Fruit fly (Drosophila melanogaster) whole organism, wandering third instar larva: ENCODE data around the gene Pih1D1.

Experiments used
- Abd-B ChIP-seq: fragments of >200 bp; optimal IDR thresholded peaks from 2 replicates; lab custom pipeline; 2017; ENCODE audit warnings: missing biosample characterization, missing genetic modification characterization
- CG32264 ChIP-seq: fragments of 200-800 bp; sonication (Bioruptor generic); optimal IDR thresholded peaks from 2 replicates; lab custom pipeline; 2016; ENCODE audit warnings: missing biosample characterization, missing genetic modification characterization
- CG9705 ChIP-seq: fragments of 200-800 bp; sonication (Bioruptor generic); optimal IDR thresholded peaks from 2 replicates; lab custom pipeline; 2018; ENCODE audit warnings: missing biosample characterization, mild to moderate bottlenecking, missing genetic modification characterization
- Dfd ChIP-seq: fragments of >200 bp; optimal IDR thresholded peaks from 2 replicates; lab custom pipeline; 2017; ENCODE audit warnings: missing biosample characterization, missing genetic modification characterization
- Dif ChIP-seq: fragments of 200-275, 200-300 bp; sonication (Bioruptor generic); optimal IDR thresholded peaks from 2 replicates; lab custom pipeline; 2018; ENCODE audit warnings: missing biosample characterization, missing genetic modification characterization; ENCODE audit not compliant: partially characterized antibody
- GATAd ChIP-seq: sonication (Bioruptor generic); optimal IDR thresholded peaks from 2 replicates; lab custom pipeline; 2016; ENCODE audit warnings: missing biosample characterization, missing genetic modification characterization
- HLH106 ChIP-seq: fragments of 200-800 bp; optimal IDR thresholded peaks from 3 replicates; lab custom pipeline; 2019; ENCODE audit warnings: missing biosample characterization, mild to moderate bottlenecking, missing genetic modification characterization, moderate library complexity
- Hnf4 ChIP-seq: fragments of 200-800 bp; sonication (Bioruptor generic); optimal IDR thresholded peaks from 2 replicates; lab custom pipeline; 2016; ENCODE audit warnings: missing biosample characterization, mild to moderate bottlenecking, missing genetic modification characterization
- Hr78 ChIP-seq: fragments of >200 bp; optimal IDR thresholded peaks from 2 replicates; lab custom pipeline; 2017; ENCODE audit warnings: missing biosample characterization, missing genetic modification characterization
- Jra ChIP-seq: sonication (Bioruptor generic); optimal IDR thresholded peaks from 2 replicates; lab custom pipeline; 2016; ENCODE audit warnings: missing biosample characterization, missing genetic modification characterization
- Mio ChIP-seq: sonication (Bioruptor generic); optimal IDR thresholded peaks from 2 replicates; lab custom pipeline; 2016; ENCODE audit warnings: missing biosample characterization, missing genetic modification characterization
- Myc ChIP-seq: fragments of >200 bp; optimal IDR thresholded peaks from 2 replicates; lab custom pipeline; 2017
- N ChIP-seq: fragments of >200 bp; optimal IDR thresholded peaks from 2 replicates; lab custom pipeline; 2018; ENCODE audit warnings: missing biosample characterization, missing external identifiers, missing genetic modification characterization
- OdsH ChIP-seq: fragments of 200-800 bp; sonication (Bioruptor generic); optimal IDR thresholded peaks from 2 replicates; lab custom pipeline; 2016; ENCODE audit warnings: missing biosample characterization, mild to moderate bottlenecking, missing genetic modification characterization
- Rel ChIP-seq, 2 experiments: fragments of 200-800 bp; sonication (Bioruptor generic) in 1 of 2; optimal IDR thresholded peaks; 2 replicates in 1 of 2; 3 replicates in 1 of 2; lab custom pipeline; 2016 to 2019; ENCODE audit warnings: mild to moderate bottlenecking in 2 of 2, missing biosample characterization in 2 of 2, missing genetic modification characterization in 2 of 2, moderate library complexity in 1 of 2
- Sp1 ChIP-seq: fragments of 200-800 bp; sonication (Bioruptor generic); optimal IDR thresholded peaks from 3 replicates; lab custom pipeline; 2019; ENCODE audit warnings: missing biosample characterization, mild to moderate bottlenecking, missing genetic modification characterization, moderate library complexity
- br ChIP-seq: fragments of 200-800 bp; sonication (Bioruptor generic); optimal IDR thresholded peaks from 2 replicates; lab custom pipeline; 2016; ENCODE audit warnings: missing biosample characterization, missing genetic modification characterization
- dl ChIP-seq, 2 experiments: fragments of 175-275, 200-275 bp in 1 of 2; fragments of 200-275 bp in 1 of 2; sonication (Bioruptor generic); optimal IDR thresholded peaks; lab custom pipeline; 2018; ENCODE audit warnings: mild to moderate bottlenecking in 2 of 2, missing biosample characterization in 2 of 2, missing genetic modification characterization in 2 of 2, moderate library complexity in 2 of 2; ENCODE audit not compliant: partially characterized antibody in 2 of 2, insufficient read depth in 1 of 2
- dmrt93B ChIP-seq: fragments of 200-800 bp; sonication (Bioruptor generic); optimal IDR thresholded peaks from 2 replicates; lab custom pipeline; 2018; ENCODE audit warnings: missing biosample characterization, mild to moderate bottlenecking, missing genetic modification characterization
- dsf ChIP-seq: sonication (Bioruptor generic); optimal IDR thresholded peaks from 2 replicates; lab custom pipeline; 2016; ENCODE audit warnings: missing biosample characterization, missing genetic modification characterization, borderline replicate concordance
- ey ChIP-seq: fragments of 200-800 bp; sonication (Bioruptor generic); optimal IDR thresholded peaks from 2 replicates; lab custom pipeline; 2016; ENCODE audit warnings: missing biosample characterization, missing genetic modification characterization
- foxo ChIP-seq, 2 experiments: fragments of 200-800 bp; sonication (Bioruptor generic); optimal IDR thresholded peaks; 2 replicates in 1 of 2; 3 replicates in 1 of 2; lab custom pipeline; 2016 to 2017; ENCODE audit warnings: missing biosample characterization in 2 of 2, missing genetic modification characterization in 2 of 2
- fru ChIP-seq: fragments of 200-800 bp; sonication (Bioruptor generic); optimal IDR thresholded peaks from 3 replicates; lab custom pipeline; 2016; ENCODE audit warnings: missing biosample characterization, mild to moderate bottlenecking, missing genetic modification characterization
- h ChIP-seq: fragments of 200-800 bp; sonication (Bioruptor generic); optimal IDR thresholded peaks from 3 replicates; lab custom pipeline; 2016; ENCODE audit warnings: missing biosample characterization, mild to moderate bottlenecking, missing genetic modification characterization
- lola ChIP-seq: fragments of >200 bp; optimal IDR thresholded peaks from 2 replicates; lab custom pipeline; 2017; ENCODE audit warnings: missing biosample characterization, missing genetic modification characterization
- pan ChIP-seq: fragments of >200 bp; optimal IDR thresholded peaks from 2 replicates; lab custom pipeline; 2017
- psq ChIP-seq: fragments of 200-800 bp; sonication (Bioruptor generic); optimal IDR thresholded peaks from 3 replicates; lab custom pipeline; 2017; ENCODE audit warnings: missing biosample characterization, mild to moderate bottlenecking, missing genetic modification characterization, moderate library complexity
- rgr ChIP-seq: fragments of 200-800 bp; sonication (Bioruptor generic); optimal IDR thresholded peaks from 3 replicates; lab custom pipeline; 2016; ENCODE audit warnings: missing biosample characterization, mild to moderate bottlenecking, missing genetic modification characterization
- sage ChIP-seq: fragments of 200-800 bp; sonication (Bioruptor generic); optimal IDR thresholded peaks from 2 replicates; lab custom pipeline; 2016; ENCODE audit warnings: missing biosample characterization, mild to moderate bottlenecking, missing genetic modification characterization
- sv ChIP-seq: fragments of 200-800 bp; sonication (Bioruptor generic); optimal IDR thresholded peaks from 3 replicates; lab custom pipeline; 2016; ENCODE audit warnings: missing biosample characterization, missing genetic modification characterization
- usp ChIP-seq: fragments of >200 bp; optimal IDR thresholded peaks from 2 replicates; lab custom pipeline; 2017; ENCODE audit warnings: missing biosample characterization, missing genetic modification characterization
- woc ChIP-seq: sonication (Bioruptor generic); optimal IDR thresholded peaks from 2 replicates; lab custom pipeline; 2016; ENCODE audit warnings: missing biosample characterization, mild to moderate bottlenecking, missing genetic modification characterization

Gene Pih1D1

DNA sequence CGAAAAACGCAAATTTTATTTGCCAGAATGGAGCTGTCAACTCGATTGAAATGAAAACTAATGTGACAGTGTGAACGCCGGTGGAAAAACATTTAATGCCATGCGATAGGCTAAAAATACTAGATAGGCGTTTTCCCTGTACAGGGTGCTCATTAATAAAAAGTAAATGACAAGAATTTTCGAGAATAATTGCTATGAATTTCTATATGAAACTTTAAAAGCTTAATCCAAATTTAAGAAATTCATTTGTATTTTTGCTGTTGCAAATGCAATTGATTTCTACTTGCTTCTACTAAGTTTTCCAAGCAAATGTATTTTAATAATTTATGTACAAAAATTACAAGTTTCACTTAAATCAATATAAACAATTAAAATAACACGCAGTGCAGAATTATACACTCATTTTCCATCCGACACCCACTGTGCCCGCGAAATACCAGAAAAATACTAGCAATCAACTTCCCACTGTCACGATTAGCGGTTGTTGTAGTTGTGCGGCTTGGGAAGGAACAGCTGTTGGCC, at the start of gene Pih1D1:
Pih1D1 (minus strand) TSS at position 50 of the 522 bp plus-strand sequence.
- TF ChIP-seq dl (GFP tag; optimal IDR thresholded peaks at IDR 0.05; lab: Kevin White, UChicago; ENCODE audit: insufficient read depth in 1 of 2, partially characterized antibody in 2 of 2) (no peak), Abd-B (GFP tag; lab: Kevin White, UChicago) (no peak), lola (GFP tag; lab: Kevin White, UChicago) (no peak), Dfd (GFP tag; lab: Kevin White, UChicago) (no peak), HLH106 (tag; lab: Kevin White, UChicago) (peak; percentile 98), Hnf4 (GFP tag; lab: Kevin White, UChicago) (peak; percentile 85), Myc (no peak), foxo (GFP tag; optimal IDR thresholded peaks at IDR 0.05; lab: Kevin White, UChicago) (peak; percentile 40 to 96), CG32264 (peak; percentile 71), OdsH (GFP tag; lab: Kevin White, UChicago) (peak; percentile 89), CG9705 (peak; percentile 95), psq (GFP tag; lab: Kevin White, UChicago) (peak; percentile 83), dmrt93B (GFP tag; lab: Kevin White, UChicago) (peak; percentile 96), br (GFP tag; lab: Kevin White, UChicago) (peak; percentile 84), GATAd (GFP tag; lab: Kevin White, UChicago) (peak; percentile 55), Rel (GFP tag; optimal IDR thresholded peaks at IDR 0.05; lab: Kevin White, UChicago) (peak; percentile 10), Rel (tag; optimal IDR thresholded peaks at IDR 0.05; lab: Kevin White, UChicago) (peak; percentile 61), rgr (peak; percentile 91), N (GFP tag; lab: Kevin White, UChicago) (no peak), woc (GFP tag; lab: Kevin White, UChicago) (peak; percentile 87), Jra (peak; percentile 82), h (GFP tag; lab: Kevin White, UChicago) (peak; percentile 92), sv (GFP tag; lab: Kevin White, UChicago) (peak; percentile 95), Sp1 (GFP tag; lab: Kevin White, UChicago) (peak; percentile 92), Hr78 (no peak), fru (GFP tag; lab: Kevin White, UChicago) (peak; percentile 92), ey (GFP tag; lab: Kevin White, UChicago) (peak; percentile 92), dsf (GFP tag; lab: Kevin White, UChicago) (peak; percentile 80), Mio (GFP tag; lab: Kevin White, UChicago) (peak; percentile 45), sage (GFP tag; lab: Kevin White, UChicago) (peak; percentile 82)
- TF ChIP-seq, all 38 proteins: peak for 22

DNA sequence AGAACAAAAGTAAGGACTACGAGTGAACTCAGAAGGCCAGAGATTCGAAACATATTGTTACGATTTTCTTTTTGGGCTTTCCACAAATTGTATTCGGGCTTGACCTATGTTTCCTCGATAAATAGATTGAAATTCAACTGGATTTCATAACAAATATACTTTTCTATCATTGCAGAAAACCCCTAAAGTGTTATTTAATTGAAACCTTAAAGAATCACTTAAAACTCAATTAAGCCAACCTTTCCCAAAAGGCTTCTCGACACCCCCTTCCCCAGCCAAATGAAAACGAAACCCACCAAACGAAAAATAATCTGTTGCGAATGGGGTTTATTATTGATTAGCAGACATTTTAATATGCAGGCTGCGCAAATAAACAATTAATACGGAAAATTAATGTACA, 40.1 kb upstream of the Pih1D1 start, which contains the start of gene CG15483:
CG15483 (minus strand) TSS at position 101 of the 400 bp plus-strand sequence.
- TF ChIP-seq woc (GFP tag; lab: Kevin White, UChicago) (no peak), foxo (GFP tag; optimal IDR thresholded peaks at IDR 0.05; lab: Kevin White, UChicago) (no peak), dsf (GFP tag; lab: Kevin White, UChicago) (no peak), sage (GFP tag; lab: Kevin White, UChicago) (no peak), Myc (no peak), pan (lab: Kevin White, UChicago) (no peak)

DNA sequence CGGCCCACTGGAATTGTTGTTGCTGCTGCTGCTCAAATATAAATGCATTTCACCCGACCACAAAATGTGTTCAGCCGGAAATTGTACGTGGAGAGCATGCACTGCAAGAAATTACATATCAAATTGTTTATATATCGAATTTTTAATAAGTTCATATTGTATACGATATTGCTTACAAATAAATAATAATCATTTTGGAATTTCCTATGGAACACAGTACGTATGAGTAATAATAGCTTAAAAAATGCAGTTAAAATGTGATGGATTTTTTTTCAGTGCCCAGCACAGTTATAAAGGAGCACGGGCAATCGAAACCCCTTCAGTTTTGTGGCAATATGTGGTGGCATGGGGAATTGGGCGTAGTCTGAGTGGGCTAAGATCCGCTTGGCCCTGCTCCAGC, 34.8 kb upstream of the Pih1D1 start:
- TF ChIP-seq foxo (GFP tag; optimal IDR thresholded peaks at IDR 0.05; lab: Kevin White, UChicago) (peak in 1 of 2 experiments; percentile 1), Dif (GFP tag; lab: Kevin White, UChicago) (no peak), N (GFP tag; lab: Kevin White, UChicago) (no peak), Mio (GFP tag; lab: Kevin White, UChicago) (no peak), HLH106 (tag; lab: Kevin White, UChicago) (no peak), Rel (GFP tag; optimal IDR thresholded peaks at IDR 0.05; lab: Kevin White, UChicago) (no peak), Rel (tag; optimal IDR thresholded peaks at IDR 0.05; lab: Kevin White, UChicago) (no peak), sv (GFP tag; lab: Kevin White, UChicago) (no peak)
- TF ChIP-seq, all 38 proteins: peak for 1

DNA sequence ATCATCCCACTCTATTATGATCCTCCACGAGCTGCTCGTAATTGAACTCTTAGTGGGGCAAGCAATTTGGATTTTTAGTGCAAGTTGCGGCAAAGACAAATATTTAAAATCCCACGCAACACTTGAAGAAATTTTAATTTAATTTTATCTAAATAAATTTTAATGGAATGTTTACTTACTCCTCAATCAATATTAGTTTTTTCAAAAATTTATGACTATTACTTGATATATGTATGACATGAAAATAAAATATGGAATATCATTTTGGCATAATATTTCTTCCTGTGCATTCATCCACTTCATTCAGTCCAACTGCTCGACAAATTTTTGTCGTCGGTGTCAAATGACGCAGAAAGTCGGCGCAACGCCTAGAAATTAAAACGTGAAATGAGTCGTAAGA, 28.4 kb upstream of the Pih1D1 start:
- no peak for TF ChIP-seq usp (GFP tag; lab: Kevin White, UChicago)
- no peak for TF ChIP-seq Rel (GFP tag; optimal IDR thresholded peaks at IDR 0.05; lab: Kevin White, UChicago)
- no peak for TF ChIP-seq Rel (tag; optimal IDR thresholded peaks at IDR 0.05; lab: Kevin White, UChicago)
